Worm (Caenorhabditis elegans): Measurements from ENCODE around the gene F41C3.2.

F41C3.2 gene

DNA sequence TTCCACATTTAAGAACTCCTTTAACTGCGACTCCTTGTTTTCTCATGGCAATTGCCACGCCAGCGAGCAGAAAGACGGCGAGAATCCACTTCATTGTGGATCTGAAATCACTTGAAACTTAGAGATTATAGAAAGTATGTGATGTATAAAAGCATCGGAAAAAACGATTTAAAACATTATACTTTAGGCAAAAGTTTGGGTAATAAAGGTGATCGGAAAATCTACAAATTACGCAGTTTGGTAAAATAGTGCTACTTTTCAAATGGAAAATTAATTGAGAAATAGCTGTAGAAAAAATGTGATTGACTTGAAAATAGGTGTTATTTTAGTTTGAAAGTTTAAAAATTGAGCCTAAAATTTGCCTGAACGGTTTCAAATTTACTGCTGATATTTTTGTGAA is 22.0 kb upstream of the F41C3.2 start, which contains the start of gene ttr-41:
Gene ttr-41 (minus strand): TSS at position 101 of the 400 bp plus-strand sequence.
- TF ChIP-seq med-1 (GFP tag; optimal IDR thresholded peaks at IDR 0.05; ENCODE audit: insufficient read depth) (no peak), T22C8.4 (GFP tag; IDR thresholded peaks at IDR 0.05) (no peak), tab-1 (GFP tag; IDR thresholded peaks at IDR 0.05) (no peak), ztf-23 (GFP tag; IDR thresholded peaks at IDR 0.05) (no peak), ztf-29 (GFP tag; IDR thresholded peaks at IDR 0.05) (no peak), klf-2 (GFP tag; conservative IDR thresholded peaks at IDR 0.05) (no peak), flt-1 (GFP tag; IDR thresholded peaks at IDR 0.05) (no peak), cog-1 (tag; optimal IDR thresholded peaks at IDR 0.05) (no peak), ref-1 (GFP tag; conservative IDR thresholded peaks at IDR 0.05) (no peak)

ce11 chrII:4728687-4729086 is 21.1 kb upstream of the F41C3.2 start:
- TF ChIP-seq med-1 (GFP tag; optimal IDR thresholded peaks at IDR 0.05; ENCODE audit: insufficient read depth): no peak
- TF ChIP-seq ztf-23 (GFP tag; IDR thresholded peaks at IDR 0.05): no peak
- TF ChIP-seq flt-1 (GFP tag; IDR thresholded peaks at IDR 0.05): no peak
- TF ChIP-seq ztf-29 (GFP tag; IDR thresholded peaks at IDR 0.05): no peak
- no peak for TF ChIP-seq T22C8.4 (GFP tag; IDR thresholded peaks at IDR 0.05)
- TF ChIP-seq ref-1 (GFP tag; conservative IDR thresholded peaks at IDR 0.05): no peak
- no peak for TF ChIP-seq cog-1 (tag; optimal IDR thresholded peaks at IDR 0.05)

- TF ChIP-seq med-1 (GFP tag; optimal IDR thresholded peaks at IDR 0.05; ENCODE audit: insufficient read depth) (no peak), ztf-29 (GFP tag; IDR thresholded peaks at IDR 0.05) (no peak), klf-2 (GFP tag; conservative IDR thresholded peaks at IDR 0.05) (no peak), cog-1 (tag; optimal IDR thresholded peaks at IDR 0.05) (no peak), flt-1 (GFP tag; IDR thresholded peaks at IDR 0.05) (no peak), ztf-23 (GFP tag; IDR thresholded peaks at IDR 0.05) (no peak), T22C8.4 (GFP tag; IDR thresholded peaks at IDR 0.05) (no peak), ref-1 (GFP tag; conservative IDR thresholded peaks at IDR 0.05) (no peak), tab-1 (GFP tag; IDR thresholded peaks at IDR 0.05) (no peak)
Observed at ce11 chrII:4729733-4730132, 20.0 kb upstream of the F41C3.2 start, which contains the start of gene F41C3.7. Gene F41C3.7, plus strand, starts transcription at chrII:4730033.

ce11 chrII:4733848-4734247 is 15.9 kb upstream of the F41C3.2 start, which contains the start of gene F41C3.11:
Gene F41C3.11, minus strand, starts transcription at chrII:4733948.
- TF ChIP-seq ztf-29 (GFP tag; IDR thresholded peaks at IDR 0.05) (no peak), flt-1 (GFP tag; IDR thresholded peaks at IDR 0.05) (no peak), T22C8.4 (GFP tag; IDR thresholded peaks at IDR 0.05) (no peak), ztf-23 (GFP tag; IDR thresholded peaks at IDR 0.05) (no peak), klf-2 (GFP tag; conservative IDR thresholded peaks at IDR 0.05) (no peak), cog-1 (tag; optimal IDR thresholded peaks at IDR 0.05) (no peak), tab-1 (GFP tag; IDR thresholded peaks at IDR 0.05) (no peak), med-1 (GFP tag; optimal IDR thresholded peaks at IDR 0.05; ENCODE audit: insufficient read depth) (no peak), ref-1 (GFP tag; conservative IDR thresholded peaks at IDR 0.05) (no peak)

- TF ChIP-seq med-1 (GFP tag; optimal IDR thresholded peaks at IDR 0.05; ENCODE audit: insufficient read depth) (no peak), ztf-29 (GFP tag; IDR thresholded peaks at IDR 0.05) (no peak), ztf-23 (GFP tag; IDR thresholded peaks at IDR 0.05) (no peak), cog-1 (tag; optimal IDR thresholded peaks at IDR 0.05) (no peak), ref-1 (GFP tag; conservative IDR thresholded peaks at IDR 0.05) (no peak), tab-1 (GFP tag; IDR thresholded peaks at IDR 0.05) (no peak), T22C8.4 (GFP tag; IDR thresholded peaks at IDR 0.05) (no peak), klf-2 (GFP tag; conservative IDR thresholded peaks at IDR 0.05) (no peak), flt-1 (GFP tag; IDR thresholded peaks at IDR 0.05) (no peak)
Observed at ce11 chrII:4734477-4734876, 15.3 kb upstream of the F41C3.2 start.

- TF ChIP-seq klf-2 (GFP tag; conservative IDR thresholded peaks at IDR 0.05) (no peak), ref-1 (GFP tag; conservative IDR thresholded peaks at IDR 0.05) (no peak), flt-1 (GFP tag; IDR thresholded peaks at IDR 0.05) (no peak), tab-1 (GFP tag; IDR thresholded peaks at IDR 0.05) (no peak), ztf-29 (GFP tag; IDR thresholded peaks at IDR 0.05) (no peak), T22C8.4 (GFP tag; IDR thresholded peaks at IDR 0.05) (no peak), cog-1 (tag; optimal IDR thresholded peaks at IDR 0.05) (no peak), med-1 (GFP tag; optimal IDR thresholded peaks at IDR 0.05; ENCODE audit: insufficient read depth) (no peak), ztf-23 (GFP tag; IDR thresholded peaks at IDR 0.05) (no peak)
Observed at ce11 chrII:4736585-4736984, 13.2 kb upstream of the F41C3.2 start.

DNA sequence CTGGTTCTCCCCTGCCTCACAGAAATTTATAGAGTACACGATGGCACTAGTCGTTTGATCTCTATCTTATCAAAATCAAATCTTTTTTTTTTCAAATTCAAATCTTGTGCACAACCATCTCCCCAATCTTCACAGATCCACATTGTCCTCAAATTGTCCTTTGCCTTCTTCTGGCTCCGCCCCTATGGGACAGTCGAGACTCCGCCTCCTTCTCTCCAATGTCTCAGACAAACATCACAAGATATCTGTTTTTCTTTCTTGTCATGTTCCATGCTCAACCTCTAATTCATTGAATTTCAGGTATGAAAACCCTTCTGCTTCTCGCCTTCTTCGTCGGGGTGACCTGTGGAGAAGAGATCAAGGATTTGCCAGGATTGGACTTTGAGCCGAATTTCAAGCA is 12.4 kb upstream of the F41C3.2 start, which contains the start of gene ctsa-1.1:
Gene ctsa-1.1 (plus strand): TSS at position 301 of the 400 bp plus-strand sequence.
- TF ChIP-seq flt-1 (GFP tag; IDR thresholded peaks at IDR 0.05) (no peak), ref-1 (GFP tag; conservative IDR thresholded peaks at IDR 0.05) (no peak), tab-1 (GFP tag; IDR thresholded peaks at IDR 0.05) (no peak), med-1 (GFP tag; optimal IDR thresholded peaks at IDR 0.05; ENCODE audit: insufficient read depth) (no peak), klf-2 (GFP tag; conservative IDR thresholded peaks at IDR 0.05) (no peak), T22C8.4 (GFP tag; IDR thresholded peaks at IDR 0.05) (no peak), cog-1 (tag; optimal IDR thresholded peaks at IDR 0.05) (no peak), ztf-23 (GFP tag; IDR thresholded peaks at IDR 0.05) (no peak), ztf-29 (GFP tag; IDR thresholded peaks at IDR 0.05) (no peak)

ce11 chrII:4739984-4740462 is 9.7 kb upstream of the F41C3.2 start, which contains the start of gene eas-1:
Gene eas-1, plus strand, starts transcription at chrII:4740412.
- TF ChIP-seq klf-2 (GFP tag; conservative IDR thresholded peaks at IDR 0.05) (peak; percentile 62; the same call in 1 of the 2 replicates), ztf-29 (GFP tag; IDR thresholded peaks at IDR 0.05) (no peak), tab-1 (GFP tag; IDR thresholded peaks at IDR 0.05) (peak; percentile 21; the same call in 1 of the 2 replicates), med-1 (GFP tag; optimal IDR thresholded peaks at IDR 0.05; ENCODE audit: insufficient read depth) (no peak), ref-1 (GFP tag; conservative IDR thresholded peaks at IDR 0.05) (no peak), flt-1 (GFP tag; IDR thresholded peaks at IDR 0.05) (peak; percentile 68)

DNA sequence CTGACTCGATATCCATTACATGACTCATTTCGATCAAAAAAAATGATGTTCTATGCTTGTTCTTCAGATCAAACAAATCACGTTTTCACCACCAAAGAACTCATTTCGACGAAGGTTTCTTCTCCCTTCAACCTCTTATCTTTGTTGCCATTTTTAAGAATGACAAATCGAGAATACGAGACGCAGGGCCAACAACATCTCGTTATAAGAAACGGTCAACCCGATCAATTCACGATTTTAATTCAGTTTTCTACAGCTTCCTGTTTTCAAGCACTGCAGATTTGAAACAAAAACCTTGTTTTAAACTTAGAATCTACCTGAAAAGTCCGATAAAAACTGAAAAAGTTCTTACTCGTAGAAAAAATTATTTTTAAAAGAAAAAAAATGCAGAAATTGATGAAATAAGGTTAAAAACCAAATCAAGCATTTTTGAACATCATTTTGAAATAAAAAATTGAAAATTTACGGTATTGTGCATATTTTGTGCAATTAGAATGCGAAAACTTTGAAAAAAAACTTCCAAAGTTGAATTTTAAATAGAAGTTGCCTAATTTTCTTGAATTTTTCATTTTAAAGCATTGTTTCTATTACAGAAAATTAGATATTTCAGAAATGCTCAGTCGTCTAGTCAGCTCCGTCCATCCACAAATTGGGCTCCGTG is 8.1 kb upstream of the F41C3.2 start, which contains the start of gene acs-11:
Gene acs-11 (plus strand): TSS at position 611 of the 661 bp plus-strand sequence.
- no peak for TF ChIP-seq T22C8.4 (GFP tag; IDR thresholded peaks at IDR 0.05)
- no peak for TF ChIP-seq ztf-23 (GFP tag; IDR thresholded peaks at IDR 0.05)
- no peak for TF ChIP-seq med-1 (GFP tag; optimal IDR thresholded peaks at IDR 0.05; ENCODE audit: insufficient read depth)
- TF ChIP-seq ref-1 (GFP tag; conservative IDR thresholded peaks at IDR 0.05): no peak
- TF ChIP-seq cog-1 (tag; optimal IDR thresholded peaks at IDR 0.05): no peak
- TF ChIP-seq klf-2 (GFP tag; conservative IDR thresholded peaks at IDR 0.05): no peak
- TF ChIP-seq ztf-29 (GFP tag; IDR thresholded peaks at IDR 0.05): no peak
- no peak for TF ChIP-seq tab-1 (GFP tag; IDR thresholded peaks at IDR 0.05)

Measured in whole organism, midembryonic.